Fruit fly (Drosophila melanogaster): Measurements from ENCODE around the gene CG17129.

Gene CG17129

dm6 chr3L:699368-700150 lies 19.4 kb upstream of the CG17129 start:
- TF ChIP-seq CG9948 (tag; optimal IDR thresholded peaks at IDR 0.05) (peak; percentile 41), D1 (tag; optimal IDR thresholded peaks at IDR 0.05) (peak; percentile 48), CG14655 (GFP tag; optimal IDR thresholded peaks at IDR 0.05) (peak; percentile 74), Snoo (tag; optimal IDR thresholded peaks at IDR 0.05) (peak; percentile 33), EcR (GFP tag; optimal IDR thresholded peaks at IDR 0.05) (peak; percentile 68), fd96Ca (GFP tag; IDR thresholded peaks at IDR 0.05) (no peak), Pif1A (GFP tag; optimal IDR thresholded peaks at IDR 0.05) (peak; percentile 15), rn (GFP tag; IDR thresholded peaks at IDR 0.05) (no peak), CG10348 (GFP tag; IDR thresholded peaks at IDR 0.05) (no peak), CG32121 (GFP tag; IDR thresholded peaks at IDR 0.05) (no peak), CG17806 (tag; optimal IDR thresholded peaks at IDR 0.05) (peak; percentile 42), gl (tag; optimal IDR thresholded peaks at IDR 0.05) (no peak), CG8159 (tag; optimal IDR thresholded peaks at IDR 0.05) (peak; percentile 67), Pif1B (GFP tag; optimal IDR thresholded peaks at IDR 0.05) (peak; percentile 33), CG13204 (GFP tag; optimal IDR thresholded peaks at IDR 0.05) (peak; percentile 18), CG12605 (GFP tag; IDR thresholded peaks at IDR 0.05) (no peak), CG4496 (GFP tag; IDR thresholded peaks at IDR 0.05) (no peak), CG15710 (tag; optimal IDR thresholded peaks at IDR 0.05) (peak; percentile 60), CG8301 (tag; optimal IDR thresholded peaks at IDR 0.05) (peak; percentile 47), Ets98B (GFP tag; IDR thresholded peaks at IDR 0.05) (peak; percentile 18; the same call in 1 of the 2 replicates), CG34367 (tag; optimal IDR thresholded peaks at IDR 0.05) (peak; percentile 61)

- no peak for TF ChIP-seq CG9948 (tag; optimal IDR thresholded peaks at IDR 0.05)
- TF ChIP-seq gl (tag; optimal IDR thresholded peaks at IDR 0.05), result no peak
- no peak for TF ChIP-seq Pif1A (GFP tag; optimal IDR thresholded peaks at IDR 0.05)
- no peak for TF ChIP-seq CG10348 (GFP tag; IDR thresholded peaks at IDR 0.05)
- no peak for TF ChIP-seq EcR (GFP tag; optimal IDR thresholded peaks at IDR 0.05)
- TF ChIP-seq CG12605 (GFP tag; IDR thresholded peaks at IDR 0.05), result no peak
- no peak for TF ChIP-seq CG4496 (GFP tag; IDR thresholded peaks at IDR 0.05)
- TF ChIP-seq CG8159 (tag; optimal IDR thresholded peaks at IDR 0.05), result no peak
- TF ChIP-seq CG32121 (GFP tag; IDR thresholded peaks at IDR 0.05), result no peak
- no peak for TF ChIP-seq CG15710 (tag; optimal IDR thresholded peaks at IDR 0.05)
- no peak for TF ChIP-seq Pif1B (GFP tag; optimal IDR thresholded peaks at IDR 0.05)
- TF ChIP-seq D1 (tag; optimal IDR thresholded peaks at IDR 0.05), result no peak
- no peak for TF ChIP-seq CG13204 (GFP tag; optimal IDR thresholded peaks at IDR 0.05)
- no peak for TF ChIP-seq Snoo (tag; optimal IDR thresholded peaks at IDR 0.05)
- no peak for TF ChIP-seq rn (GFP tag; IDR thresholded peaks at IDR 0.05)
- no peak for TF ChIP-seq CG17806 (tag; optimal IDR thresholded peaks at IDR 0.05)
Observed at dm6 chr3L:698748-699367, 18.7 kb upstream of the CG17129 start, which contains the start of gene CG13894. CG13894 (minus strand) TSS chr3L:699144.

- TF ChIP-seq CG9948 (tag; optimal IDR thresholded peaks at IDR 0.05) (no peak), Ets98B (GFP tag; IDR thresholded peaks at IDR 0.05) (no peak), CG8301 (tag; optimal IDR thresholded peaks at IDR 0.05) (no peak)
Observed at dm6 chr3L:697724-698123, 17.6 kb upstream of the CG17129 start.

dm6 chr3L:697055-697427 lies 16.9 kb upstream of the CG17129 start:
- no peak for TF ChIP-seq rn (GFP tag; IDR thresholded peaks at IDR 0.05)
- TF ChIP-seq CG14655 (GFP tag; optimal IDR thresholded peaks at IDR 0.05), result no peak
- no peak for TF ChIP-seq CG8301 (tag; optimal IDR thresholded peaks at IDR 0.05)
- no peak for TF ChIP-seq CG10348 (GFP tag; IDR thresholded peaks at IDR 0.05)
- TF ChIP-seq gl (tag; optimal IDR thresholded peaks at IDR 0.05), result no peak
- no peak for TF ChIP-seq fd96Ca (GFP tag; IDR thresholded peaks at IDR 0.05)
- no peak for TF ChIP-seq Ets98B (GFP tag; IDR thresholded peaks at IDR 0.05)
- no peak for TF ChIP-seq CG34367 (tag; optimal IDR thresholded peaks at IDR 0.05)
- TF ChIP-seq CG13204 (GFP tag; optimal IDR thresholded peaks at IDR 0.05), result no peak
- no peak for TF ChIP-seq D1 (tag; optimal IDR thresholded peaks at IDR 0.05)
- no peak for TF ChIP-seq EcR (GFP tag; optimal IDR thresholded peaks at IDR 0.05)
- no peak for TF ChIP-seq CG15710 (tag; optimal IDR thresholded peaks at IDR 0.05)
- no peak for TF ChIP-seq Snoo (tag; optimal IDR thresholded peaks at IDR 0.05)
- no peak for TF ChIP-seq CG9948 (tag; optimal IDR thresholded peaks at IDR 0.05)
- no peak for TF ChIP-seq CG12605 (GFP tag; IDR thresholded peaks at IDR 0.05)
- no peak for TF ChIP-seq Pif1A (GFP tag; optimal IDR thresholded peaks at IDR 0.05)
- TF ChIP-seq CG17806 (tag; optimal IDR thresholded peaks at IDR 0.05), result no peak
- no peak for TF ChIP-seq CG32121 (GFP tag; IDR thresholded peaks at IDR 0.05)

dm6 chr3L:696404-697054 lies 16.4 kb upstream of the CG17129 start:
- TF ChIP-seq D1 (tag; optimal IDR thresholded peaks at IDR 0.05), result no peak
- TF ChIP-seq CG8301 (tag; optimal IDR thresholded peaks at IDR 0.05), result peak; percentile 94
- peak; percentile 90 for TF ChIP-seq Snoo (tag; optimal IDR thresholded peaks at IDR 0.05)
- peak; percentile 97 for TF ChIP-seq fd96Ca (GFP tag; IDR thresholded peaks at IDR 0.05)
- TF ChIP-seq gl (tag; optimal IDR thresholded peaks at IDR 0.05), result peak; percentile 95
- peak; percentile 95 for TF ChIP-seq CG34367 (tag; optimal IDR thresholded peaks at IDR 0.05)
- peak; percentile 99 for TF ChIP-seq CG17806 (tag; optimal IDR thresholded peaks at IDR 0.05)
- TF ChIP-seq Pif1B (GFP tag; optimal IDR thresholded peaks at IDR 0.05), result peak; percentile 95
- peak; percentile 96 for TF ChIP-seq Ets98B (GFP tag; IDR thresholded peaks at IDR 0.05)
- TF ChIP-seq CG13204 (GFP tag; optimal IDR thresholded peaks at IDR 0.05), result peak; percentile 94
- TF ChIP-seq CG10348 (GFP tag; IDR thresholded peaks at IDR 0.05), result peak; percentile 78
- TF ChIP-seq CG14655 (GFP tag; optimal IDR thresholded peaks at IDR 0.05), result peak; percentile 97
- TF ChIP-seq CG12605 (GFP tag; IDR thresholded peaks at IDR 0.05), result peak; percentile 95
- peak; percentile 99 for TF ChIP-seq CG9948 (tag; optimal IDR thresholded peaks at IDR 0.05)
- peak; percentile 95 for TF ChIP-seq CG32121 (GFP tag; IDR thresholded peaks at IDR 0.05)
- TF ChIP-seq EcR (GFP tag; optimal IDR thresholded peaks at IDR 0.05), result peak; percentile 45
- peak; percentile 91 for TF ChIP-seq Pif1A (GFP tag; optimal IDR thresholded peaks at IDR 0.05)
- TF ChIP-seq rn (GFP tag; IDR thresholded peaks at IDR 0.05), result peak; percentile 92
- TF ChIP-seq CG15710 (tag; optimal IDR thresholded peaks at IDR 0.05), result peak; percentile 98
- peak; percentile 96 for TF ChIP-seq CG4496 (GFP tag; IDR thresholded peaks at IDR 0.05)
- TF ChIP-seq CG8159 (tag; optimal IDR thresholded peaks at IDR 0.05), result peak; percentile 98
